Worm (Caenorhabditis elegans): ENCODE measurements around the gene nhr-228.
A peak's percentile ranks its signal among the peaks of the same experiment; 100 is the strongest.
"Not testable (repeated sequence)": the region's sequence is repeated elsewhere in the genome, so short reads cannot be mapped to it uniquely, and the experiment has no call there.

Gene nhr-228

ce11 chrV:2321001-2321400 is 39.4 kb downstream of the nhr-228 start, which contains the start of gene Y19D10B.6:
Y19D10B.6 (minus strand) TSS chrV:2321101.
- TF ChIP-seq elt-1 (tag; optimal IDR thresholded peaks at IDR 0.05); lin-13 (GFP tag; optimal IDR thresholded peaks at IDR 0.05); aly-2 (tag; optimal IDR thresholded peaks at IDR 0.05): not testable (repeated sequence)

ce11 chrV:2322466-2322865 is 40.9 kb downstream of the nhr-228 start, which contains the start of gene pud-1.2:
pud-1.2 (minus strand) TSS chrV:2322566.
- TF ChIP-seq lin-11, dmd-4, skn-1 (tag; optimal IDR thresholded peaks at IDR 0.05): not testable (repeated sequence)

ce11 chrV:2324260-2324659 is 42.7 kb downstream of the nhr-228 start:
- no peak for TF ChIP-seq unc-39 (tag; optimal IDR thresholded peaks at IDR 0.05)
- TF ChIP-seq nhr-6 (tag; optimal IDR thresholded peaks at IDR 0.05) = no peak
- TF ChIP-seq nhr-25 (tag; optimal IDR thresholded peaks at IDR 0.05) = no peak
- TF ChIP-seq Y55F3AM.14 (GFP tag; optimal IDR thresholded peaks at IDR 0.05) = no peak
- TF ChIP-seq ZK546.5 (tag; optimal IDR thresholded peaks at IDR 0.05) = no peak
- peak; percentile 78 for TF ChIP-seq sma-9 (GFP tag; optimal IDR thresholded peaks at IDR 0.05)
- TF ChIP-seq sma-9 (tag; optimal IDR thresholded peaks at IDR 0.05) = no peak
- no peak for TF ChIP-seq lin-13 (GFP tag; optimal IDR thresholded peaks at IDR 0.05)
- no peak for TF ChIP-seq nhr-21 (tag; optimal IDR thresholded peaks at IDR 0.05)
- peak; percentile 19 for TF ChIP-seq crh-2 (tag; optimal IDR thresholded peaks at IDR 0.05)
- TF ChIP-seq F13H6.1 (tag; optimal IDR thresholded peaks at IDR 0.05) = no peak
- TF ChIP-seq dmd-4 (tag; optimal IDR thresholded peaks at IDR 0.05) = no peak
- TF ChIP-seq fos-1 (tag; optimal IDR thresholded peaks at IDR 0.05) = peak; percentile 72
- no peak for TF ChIP-seq nhr-77 (tag; optimal IDR thresholded peaks at IDR 0.05)
- TF ChIP-seq skn-1 (tag; optimal IDR thresholded peaks at IDR 0.05) = peak; percentile 80

- TF ChIP-seq sem-4 (tag; optimal IDR thresholded peaks at IDR 0.05) (no peak), F13H6.1 (tag; optimal IDR thresholded peaks at IDR 0.05) (no peak)
Measured at ce11 chrV:2325052-2325451, 43.5 kb downstream of the nhr-228 start, which contains the start of gene pud-3. pud-3 (minus strand) TSS chrV:2325152.

- TF ChIP-seq nhr-6 (tag; optimal IDR thresholded peaks at IDR 0.05) (no peak), fos-1 (tag; optimal IDR thresholded peaks at IDR 0.05) (no peak), unc-55 (GFP tag; optimal IDR thresholded peaks at IDR 0.05) (no peak), nhr-25 (tag; optimal IDR thresholded peaks at IDR 0.05) (no peak), nhr-237 (tag; optimal IDR thresholded peaks at IDR 0.05) (no peak)
Measured at ce11 chrV:2326378-2326777, 44.8 kb downstream of the nhr-228 start, which contains the start of gene pud-4. pud-4 (plus strand) TSS chrV:2326678.

- TF ChIP-seq ztf-1 (GFP tag; conservative IDR thresholded peaks at IDR 0.05) (no peak), sma-9 (GFP tag; optimal IDR thresholded peaks at IDR 0.05) (peak; percentile 80), sma-9 (tag; optimal IDR thresholded peaks at IDR 0.05) (no peak), fos-1 (tag; optimal IDR thresholded peaks at IDR 0.05) (peak; percentile 75), nhr-11 (tag; optimal IDR thresholded peaks at IDR 0.05) (no peak), gmeb-1 (tag; optimal IDR thresholded peaks at IDR 0.05) (peak; percentile 34), crh-2 (tag; optimal IDR thresholded peaks at IDR 0.05) (peak; percentile 14)
Measured at ce11 chrV:2327124-2327523, 45.6 kb downstream of the nhr-228 start.

ce11 chrV:2330129-2330528 is 48.6 kb downstream of the nhr-228 start, which contains the start of gene pud-1.1:
pud-1.1 (plus strand) TSS chrV:2330429.
- TF ChIP-seq elt-1, alr-1, elt-3 (tag; optimal IDR thresholded peaks at IDR 0.05): not testable (repeated sequence)

- not testable (repeated sequence) for TF ChIP-seq ztf-11, gmeb-1, nhr-10 (tag; optimal IDR thresholded peaks at IDR 0.05)
Measured at ce11 chrV:2331616-2332015, 50.1 kb downstream of the nhr-228 start, which contains the start of gene irld-32. irld-32 (plus strand) TSS chrV:2331916.
